Fruit fly (Drosophila melanogaster) whole organism, embryonic: ENCODE data around the gene CG11980.

Experiments
- ATbp ChIP-seq: fragments of 200-800 bp; sonication (Bioruptor generic); optimal IDR thresholded peaks from 2 replicates; lab custom pipeline; 2017; ENCODE audit warnings: missing biosample characterization, mild to moderate bottlenecking, missing genetic modification characterization, missing genetic modification reagents
- Atf-2 ChIP-seq: fragments of 200-800 bp; sonication (Bioruptor generic); optimal IDR thresholded peaks from 2 replicates; lab custom pipeline; 2016; ENCODE audit warnings: missing biosample characterization, missing genetic modification characterization
- Bdp1 ChIP-seq: fragments of 200-800 bp; sonication (Bioruptor generic); optimal IDR thresholded peaks from 3 replicates; lab custom pipeline; 2016; ENCODE audit warnings: missing biosample characterization, missing genetic modification characterization
- Bteb2 ChIP-seq: fragments of 200-800 bp; sonication (Bioruptor generic); optimal IDR thresholded peaks from 2 replicates; lab custom pipeline; 2016; ENCODE audit warnings: missing biosample characterization, missing genetic modification characterization
- CG10431 ChIP-seq: fragments of 200-800 bp; sonication (Bioruptor generic); optimal IDR thresholded peaks from 3 replicates; lab custom pipeline; 2018; ENCODE audit warnings: missing biosample characterization, mild to moderate bottlenecking, missing genetic modification characterization
- CG11398 ChIP-seq: fragments of 200-800 bp; sonication (Bioruptor generic); optimal IDR thresholded peaks from 2 replicates; lab custom pipeline; 2016; ENCODE audit warnings: missing biosample characterization, missing genetic modification characterization
- CG12942 ChIP-seq: fragments of 200-800 bp; sonication (Bioruptor generic); optimal IDR thresholded peaks from 3 replicates; lab custom pipeline; 2016; ENCODE audit warnings: missing biosample characterization, missing genetic modification characterization
- CG13123 ChIP-seq: fragments of 200-800 bp; sonication (Bioruptor generic); optimal IDR thresholded peaks from 2 replicates; lab custom pipeline; 2016; ENCODE audit warnings: missing biosample characterization, missing genetic modification characterization
- CG13296 ChIP-seq: fragments of 200-800 bp; sonication (Bioruptor generic); optimal IDR thresholded peaks from 3 replicates; lab custom pipeline; 2018; ENCODE audit warnings: missing biosample characterization, mild to moderate bottlenecking, missing genetic modification characterization
- CG2202 ChIP-seq: fragments of 200-800 bp; sonication (Bioruptor generic); optimal IDR thresholded peaks from 2 replicates; lab custom pipeline; 2018; ENCODE audit warnings: missing biosample characterization, mild to moderate bottlenecking, missing genetic modification characterization
- CG30020 ChIP-seq: fragments of 200-800 bp; optimal IDR thresholded peaks from 2 replicates; lab custom pipeline; 2019; ENCODE audit warnings: missing biosample characterization, mild to moderate bottlenecking, missing genetic modification characterization, moderate library complexity
- CG30403 ChIP-seq: fragments of 200-800 bp; sonication (Bioruptor generic); optimal IDR thresholded peaks from 3 replicates; lab custom pipeline; 2016; ENCODE audit warnings: missing biosample characterization, missing genetic modification characterization
- CG31388 ChIP-seq: fragments of 200-800 bp; sonication (Bioruptor generic); optimal IDR thresholded peaks from 2 replicates; lab custom pipeline; 2016; ENCODE audit warnings: missing biosample characterization, missing genetic modification characterization
- CG33213 ChIP-seq: fragments of 200-800 bp; sonication (Bioruptor generic); optimal IDR thresholded peaks from 3 replicates; lab custom pipeline; 2016; ENCODE audit warnings: missing biosample characterization, missing genetic modification characterization
- CG4424 ChIP-seq: fragments of 200-800 bp; sonication (Bioruptor generic); optimal IDR thresholded peaks from 3 replicates; lab custom pipeline; 2016; ENCODE audit warnings: missing biosample characterization, missing genetic modification characterization
- CG7556 ChIP-seq: fragments of 200-800 bp; sonication (Bioruptor generic); optimal IDR thresholded peaks from 2 replicates; lab custom pipeline; 2017; ENCODE audit warnings: missing biosample characterization, mild to moderate bottlenecking, missing genetic modification characterization
- CG8359 ChIP-seq: fragments of 200-800 bp; sonication (Bioruptor generic); optimal IDR thresholded peaks from 2 replicates; lab custom pipeline; 2017; ENCODE audit warnings: missing biosample characterization, mild to moderate bottlenecking, missing genetic modification characterization, borderline replicate concordance
- Dad ChIP-seq: fragments of 200-800 bp; sonication (Bioruptor generic); optimal IDR thresholded peaks from 3 replicates; lab custom pipeline; 2016; ENCODE audit warnings: missing biosample characterization, missing genetic modification characterization
- Drgx ChIP-seq: fragments of 200-800 bp; sonication (Bioruptor generic); IDR thresholded peaks from 2 replicates; pipeline ENCODE4 v1.3.6; 2022; ENCODE audit warnings: missing biosample characterization, missing genetic modification characterization
- Elba2 ChIP-seq: fragments of 200-800 bp; sonication (Bioruptor generic); optimal IDR thresholded peaks from 3 replicates; lab custom pipeline; 2016; ENCODE audit warnings: missing biosample characterization, missing genetic modification characterization
- Fer2 ChIP-seq: fragments of 200-800 bp; sonication (Bioruptor generic); optimal IDR thresholded peaks from 2 replicates; lab custom pipeline; 2018; ENCODE audit warnings: missing biosample characterization, mild to moderate bottlenecking, missing genetic modification characterization, moderate library complexity
- HLH3B ChIP-seq: fragments of 200-800 bp; sonication (Bioruptor generic); IDR thresholded peaks from 2 replicates; pipeline ENCODE4 v1.3.6; 2022; ENCODE audit warnings: missing biosample characterization, missing genetic modification characterization
- MTF-1 ChIP-seq: fragments of 200-800 bp; sonication (Bioruptor generic); optimal IDR thresholded peaks from 2 replicates; lab custom pipeline; 2018; ENCODE audit warnings: missing biosample characterization, mild to moderate bottlenecking, missing genetic modification characterization, borderline replicate concordance
- Nf-YA ChIP-seq: fragments of 200-800 bp; sonication (Bioruptor generic); IDR thresholded peaks from 2 replicates; pipeline ENCODE4 v1.3.6; 2022; ENCODE audit warnings: missing biosample characterization, missing genetic modification characterization
- Rfx ChIP-seq: fragments of 200-800 bp; sonication (Bioruptor generic); IDR thresholded peaks from 2 replicates; pipeline ENCODE4 v1.3.6; 2022; ENCODE audit warnings: missing biosample characterization, missing genetic modification characterization
- Rx ChIP-seq: fragments of 200-800 bp; sonication (Bioruptor generic); IDR thresholded peaks from 2 replicates; pipeline ENCODE4 v1.3.6; 2022; ENCODE audit warnings: missing biosample characterization, missing genetic modification characterization
- Scr ChIP-seq: fragments of 200-800 bp; sonication (Bioruptor generic); IDR thresholded peaks from 2 replicates; pipeline ENCODE4 v1.3.6; 2022; ENCODE audit warnings: missing biosample characterization, missing genetic modification characterization; ENCODE audit not compliant: partially characterized antibody
- YL-1 ChIP-seq: fragments of 200-800 bp; sonication (Bioruptor generic); optimal IDR thresholded peaks from 3 replicates; lab custom pipeline; 2017; ENCODE audit warnings: missing biosample characterization, mild to moderate bottlenecking, missing genetic modification characterization
- aop ChIP-seq: fragments of 200-800 bp; sonication (Bioruptor generic); IDR thresholded peaks from 2 replicates; pipeline ENCODE4 v1.3.6; 2022; ENCODE audit warnings: missing biosample characterization, missing genetic modification characterization
- ato ChIP-seq: fragments of 200-800 bp; sonication (Bioruptor generic); IDR thresholded peaks from 2 replicates; pipeline ENCODE4 v1.3.6; 2022; ENCODE audit warnings: missing biosample characterization, missing genetic modification characterization; ENCODE audit not compliant: partially characterized antibody
- bigmax ChIP-seq: fragments of 200-800 bp; sonication (Bioruptor generic); optimal IDR thresholded peaks from 2 replicates; lab custom pipeline; 2018; ENCODE audit warnings: missing biosample characterization, mild to moderate bottlenecking, missing genetic modification characterization
- cad ChIP-seq: fragments of >200 bp; optimal IDR thresholded peaks from 2 replicates; lab custom pipeline; 2017; ENCODE audit warnings: missing biosample characterization, missing genetic modification characterization
- dm ChIP-seq: fragments of 200-800 bp; sonication (Bioruptor generic); optimal IDR thresholded peaks from 3 replicates; lab custom pipeline; 2016; ENCODE audit warnings: missing biosample characterization, missing genetic modification characterization
- dmrt11E ChIP-seq: fragments of 200-800 bp; sonication (Bioruptor generic); optimal IDR thresholded peaks from 3 replicates; lab custom pipeline; 2018; ENCODE audit warnings: missing biosample characterization, mild to moderate bottlenecking, missing genetic modification characterization, moderate library complexity
- fd102C ChIP-seq: fragments of 200-800 bp; sonication (Bioruptor generic); optimal IDR thresholded peaks from 2 replicates; lab custom pipeline; 2018; ENCODE audit warnings: missing biosample characterization, mild to moderate bottlenecking, missing genetic modification characterization, moderate library complexity
- fd64A ChIP-seq: fragments of 200-800 bp; sonication (Bioruptor generic); optimal IDR thresholded peaks from 3 replicates; lab custom pipeline; 2018; ENCODE audit warnings: missing biosample characterization, mild to moderate bottlenecking, missing genetic modification characterization
- gce ChIP-seq: fragments of 200-800 bp; sonication (Bioruptor generic); IDR thresholded peaks from 3 replicates; pipeline ENCODE4 v1.3.6; 2022; ENCODE audit warnings: missing biosample characterization, missing genetic modification characterization
- gcm ChIP-seq: fragments of 200-800 bp; sonication (Bioruptor generic); optimal IDR thresholded peaks from 2 replicates; lab custom pipeline; 2019; ENCODE audit warnings: missing biosample characterization, mild to moderate bottlenecking, missing genetic modification characterization, moderate library complexity
- ken ChIP-seq: fragments of 200-800 bp; sonication (Bioruptor generic); IDR thresholded peaks from 3 replicates; pipeline ENCODE4 v1.3.6; 2022; ENCODE audit warnings: missing biosample characterization, missing genetic modification characterization
- otp ChIP-seq: fragments of 200-800 bp; sonication (Bioruptor generic); IDR thresholded peaks from 3 replicates; pipeline ENCODE4, ENCODE4 v1.3.6; 2022; ENCODE audit warnings: missing biosample characterization, missing genetic modification characterization
- peb ChIP-seq: fragments of 200-800 bp; sonication (Bioruptor generic); IDR thresholded peaks from 2 replicates; pipeline ENCODE4 v1.3.6; 2022; ENCODE audit warnings: missing biosample characterization, missing genetic modification characterization
- pho ChIP-seq: fragments of 200-800 bp; sonication (Bioruptor generic); optimal IDR thresholded peaks from 2 replicates; lab custom pipeline; 2016; ENCODE audit warnings: missing biosample characterization, missing genetic modification characterization
- sqz ChIP-seq: fragments of 200-800 bp; sonication (Bioruptor generic); optimal IDR thresholded peaks from 3 replicates; lab custom pipeline; 2018; ENCODE audit warnings: missing biosample characterization, mild to moderate bottlenecking, missing genetic modification characterization
- sr ChIP-seq: fragments of 200-800 bp; sonication (Bioruptor generic); IDR thresholded peaks from 3 replicates; pipeline ENCODE4 v1.3.6; 2022; ENCODE audit warnings: missing biosample characterization, missing genetic modification characterization
- stc ChIP-seq: fragments of 200-800 bp; sonication (Bioruptor generic); IDR thresholded peaks from 2 replicates; pipeline ENCODE4 v1.3.6; 2022; ENCODE audit warnings: missing biosample characterization, missing genetic modification characterization
- tgo ChIP-seq: fragments of 200-800 bp; sonication (Bioruptor generic); IDR thresholded peaks from 3 replicates; pipeline ENCODE4 v1.3.6; 2022; ENCODE audit warnings: missing biosample characterization, missing genetic modification characterization
- tio ChIP-seq: fragments of 200-800 bp; sonication (Bioruptor generic); optimal IDR thresholded peaks from 2 replicates; lab custom pipeline; 2017; ENCODE audit warnings: missing biosample characterization, missing genetic modification characterization, inconsistent platforms
- trem ChIP-seq: fragments of 200-800 bp; optimal IDR thresholded peaks from 3 replicates; lab custom pipeline; 2019; ENCODE audit warnings: missing biosample characterization, mild to moderate bottlenecking, missing genetic modification characterization, moderate library complexity
- trh ChIP-seq: fragments of 200-800 bp; sonication (Bioruptor generic); optimal IDR thresholded peaks from 2 replicates; lab custom pipeline; 2016; ENCODE audit warnings: missing biosample characterization, missing genetic modification characterization

The CG11980 gene

DNA sequence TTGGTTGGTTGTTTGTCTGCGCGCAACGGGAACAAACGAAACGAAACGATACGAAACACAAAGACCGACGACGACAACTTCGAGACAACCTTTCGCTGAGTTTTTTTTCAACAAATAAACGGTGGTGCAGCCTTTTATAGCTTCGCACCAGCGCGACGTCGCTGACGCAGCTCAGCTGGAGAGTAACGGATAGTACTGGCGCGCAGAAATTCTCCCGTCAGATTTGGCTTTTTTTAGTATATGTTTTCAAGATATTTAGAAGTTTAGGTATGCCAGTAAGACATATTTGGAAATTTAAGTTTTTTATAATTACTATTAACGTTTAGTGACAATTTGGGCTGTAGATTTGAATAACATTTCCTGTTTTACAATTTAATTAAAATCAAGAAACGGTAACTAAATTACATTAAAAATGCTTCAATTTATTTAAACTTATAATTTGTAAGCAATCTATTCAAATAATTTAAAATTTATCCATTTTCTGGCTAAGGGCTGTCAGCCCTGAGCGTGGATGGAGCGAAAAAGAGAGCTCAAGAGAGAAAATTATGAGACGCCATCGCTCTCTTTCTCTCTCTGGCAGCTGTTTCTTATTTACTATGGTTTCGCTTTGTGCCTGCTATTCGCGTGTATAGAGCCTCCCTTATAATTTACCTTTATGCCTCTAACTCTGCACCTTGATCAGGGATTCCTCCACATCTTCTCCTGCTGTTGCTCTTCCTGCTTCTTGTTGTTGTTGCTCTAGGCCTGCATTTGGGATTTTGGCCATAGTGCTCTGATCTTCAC, 30.0 kb downstream of the CG11980 start (continued):
- peak; percentile 29 for TF ChIP-seq CG2202 (tag; lab: Kevin White, UChicago)
- TF ChIP-seq CG4424 (GFP tag; lab: Kevin White, UChicago) = peak; percentile 77
- TF ChIP-seq ATbp (GFP tag; lab: Kevin White, UChicago) = peak; percentile 59
- peak; percentile 47 for TF ChIP-seq Dad
- TF ChIP-seq sqz (GFP tag; lab: Kevin White, UChicago) = peak; percentile 97
- no peak for TF ChIP-seq Rx
- peak; percentile 42; the same call in 1 of the 2 replicates for TF ChIP-seq peb (GFP tag; lab: Robert Waterston, UW)
- TF ChIP-seq CG8359 (GFP tag; lab: Kevin White, UChicago) = peak; percentile 59
- TF ChIP-seq Nf-YA (GFP tag; lab: Robert Waterston, UW) = 0 out of 2 replicates have a peak, but pooled peaks have one; percentile 8
- peak; percentile 43; the same call in 1 of the 2 replicates for TF ChIP-seq HLH3B (GFP tag; lab: Robert Waterston, UW)
- peak; percentile 40; the same call in 1 of the 3 replicates for TF ChIP-seq ken (GFP tag; lab: Robert Waterston, UW)
- peak; percentile 60 for TF ChIP-seq CG13123 (GFP tag; lab: Kevin White, UChicago)
- TF ChIP-seq Elba2 (GFP tag; lab: Kevin White, UChicago) = peak; percentile 20
- TF ChIP-seq CG33213 (GFP tag; lab: Kevin White, UChicago) = peak; percentile 13
- TF ChIP-seq dmrt11E (tag; lab: Kevin White, UChicago) = peak; percentile 85
- TF ChIP-seq ato (GFP tag; lab: Robert Waterston, UW) = no peak
- peak; percentile 46 for TF ChIP-seq Atf-2 (GFP tag; lab: Kevin White, UChicago)
- peak; percentile 31; the same call in 1 of the 2 replicates for TF ChIP-seq stc (GFP tag; lab: Robert Waterston, UW)
- peak; percentile 33 for TF ChIP-seq pho (GFP tag; lab: Kevin White, UChicago)
- no peak for TF ChIP-seq dm (GFP tag; lab: Kevin White, UChicago)
- 0 out of 3 replicates have a peak, but pooled peaks have one; percentile 55 for TF ChIP-seq gce (GFP tag; lab: Robert Waterston, UW)
- TF ChIP-seq Fer2 (tag; lab: Kevin White, UChicago) = peak; percentile 74
- TF ChIP-seq fd64A (GFP tag; lab: Kevin White, UChicago) = no peak
- TF ChIP-seq CG13296 (GFP tag; lab: Kevin White, UChicago) = peak; percentile 88
- peak; percentile 61 for TF ChIP-seq tio (GFP tag; lab: Kevin White, UChicago)
- TF ChIP-seq Rfx (GFP tag; lab: Robert Waterston, UW) = peak; percentile 70
- TF ChIP-seq tgo (GFP tag; lab: Robert Waterston, UW) = peak; percentile 88
- peak; percentile 55 for TF ChIP-seq CG12942 (GFP tag; lab: Kevin White, UChicago)
- no peak for TF ChIP-seq CG31388 (GFP tag; lab: Kevin White, UChicago)
- TF ChIP-seq CG30020 = peak; percentile 75
- peak; percentile 63; the same call in 1 of the 3 replicates for TF ChIP-seq otp
- peak; percentile 76 for TF ChIP-seq Drgx
- no peak for TF ChIP-seq trh (GFP tag; lab: Kevin White, UChicago)
- no peak for TF ChIP-seq aop (GFP tag; lab: Robert Waterston, UW)
- peak; percentile 21 for TF ChIP-seq MTF-1
- peak; percentile 86 for TF ChIP-seq gcm
- peak; percentile 81 for TF ChIP-seq YL-1 (GFP tag; lab: Kevin White, UChicago)
- TF ChIP-seq cad (GFP tag; lab: Kevin White, UChicago) = peak; percentile 2
- TF ChIP-seq trem (tag; lab: Kevin White, UChicago) = peak; percentile 78
- TF ChIP-seq Scr = no peak
- TF ChIP-seq Bteb2 = peak; percentile 43
- no peak for TF ChIP-seq CG11398 (GFP tag; lab: Kevin White, UChicago)
- peak; percentile 75 for TF ChIP-seq CG10431 (GFP tag; lab: Kevin White, UChicago)
- TF ChIP-seq CG30403 (GFP tag; lab: Kevin White, UChicago) = peak; percentile 88
- 0 out of 3 replicates have a peak, but pooled peaks have one; percentile 35 for TF ChIP-seq sr (GFP tag; lab: Robert Waterston, UW)
- TF ChIP-seq CG7556 = peak; percentile 94
- no peak for TF ChIP-seq fd102C (GFP tag; lab: Kevin White, UChicago)
- peak; percentile 14 for TF ChIP-seq Bdp1 (GFP tag; lab: Kevin White, UChicago)
- no peak for TF ChIP-seq bigmax (GFP tag; lab: Kevin White, UChicago)
